Fruit fly (Drosophila melanogaster) whole organism, embryonic: ENCODE measurements around the gene r-l.

Source experiments
- Atf3 ChIP-seq: fragments of 200-800 bp; sonication (Bioruptor generic); optimal IDR thresholded peaks from 3 replicates; lab custom pipeline; 2016; ENCODE audit warnings: missing biosample characterization, missing genetic modification characterization
- CG10321 ChIP-seq: fragments of 200-800 bp; sonication (Bioruptor generic); IDR thresholded peaks from 2 replicates; pipeline ENCODE4 v1.3.6; 2022; ENCODE audit warnings: missing biosample characterization, missing genetic modification characterization
- CG10431 ChIP-seq: fragments of 200-800 bp; sonication (Bioruptor generic); optimal IDR thresholded peaks from 3 replicates; lab custom pipeline; 2018; ENCODE audit warnings: missing biosample characterization, mild to moderate bottlenecking, missing genetic modification characterization
- CG11398 ChIP-seq: fragments of 200-800 bp; sonication (Bioruptor generic); optimal IDR thresholded peaks from 2 replicates; lab custom pipeline; 2016; ENCODE audit warnings: missing biosample characterization, missing genetic modification characterization
- CG11696 ChIP-seq: fragments of 200-800 bp; sonication (Bioruptor generic); IDR thresholded peaks from 2 replicates; pipeline ENCODE4 v1.3.6; 2022; ENCODE audit warnings: missing biosample characterization, missing genetic modification characterization
- CG12071 ChIP-seq: fragments of 200-800 bp; sonication (Bioruptor generic); optimal IDR thresholded peaks from 3 replicates; lab custom pipeline; 2018; ENCODE audit warnings: missing biosample characterization, mild to moderate bottlenecking, missing genetic modification characterization
- CG1233 ChIP-seq: fragments of 200-800 bp; sonication (Bioruptor generic); optimal IDR thresholded peaks from 4 replicates; lab custom pipeline; 2018; ENCODE audit warnings: missing biosample characterization, mild to moderate bottlenecking, missing genetic modification characterization
- CG12744 ChIP-seq: fragments of 200-800 bp; sonication (Bioruptor generic); optimal IDR thresholded peaks from 2 replicates; lab custom pipeline; 2016; ENCODE audit warnings: missing biosample characterization, missing genetic modification characterization
- CG13287 ChIP-seq: fragments of 200-800 bp; sonication (Bioruptor generic); IDR thresholded peaks from 2 replicates; pipeline ENCODE4 v1.3.6; 2022; ENCODE audit warnings: missing biosample characterization, missing genetic modification characterization; ENCODE audit not compliant: partially characterized antibody
- CG13296 ChIP-seq: fragments of 200-800 bp; sonication (Bioruptor generic); optimal IDR thresholded peaks from 3 replicates; lab custom pipeline; 2018; ENCODE audit warnings: missing biosample characterization, mild to moderate bottlenecking, missing genetic modification characterization
- CG13775 ChIP-seq: fragments of 200-800 bp; sonication (Bioruptor generic); optimal IDR thresholded peaks from 3 replicates; lab custom pipeline; 2017; ENCODE audit warnings: missing biosample characterization, mild to moderate bottlenecking, missing genetic modification characterization
- CG1529 ChIP-seq: fragments of 200-800 bp; sonication (Bioruptor generic); optimal IDR thresholded peaks from 3 replicates; lab custom pipeline; 2018; ENCODE audit warnings: missing biosample characterization, missing genetic modification characterization
- CG16813 ChIP-seq: fragments of 200-800 bp; sonication (Bioruptor generic); IDR thresholded peaks from 3 replicates; pipeline ENCODE4 v1.3.6; 2022; ENCODE audit warnings: missing biosample characterization, missing genetic modification characterization; ENCODE audit not compliant: partially characterized antibody
- CG17829 ChIP-seq: fragments of 200-800 bp; optimal IDR thresholded peaks from 2 replicates; lab custom pipeline; 2019; ENCODE audit warnings: missing biosample characterization, mild to moderate bottlenecking, missing genetic modification characterization, moderate library complexity
- CG2199 ChIP-seq: fragments of 200-800 bp; sonication (Bioruptor generic); IDR thresholded peaks from 3 replicates; pipeline ENCODE4 v1.3.6; 2022; ENCODE audit warnings: missing biosample characterization, missing genetic modification characterization
- CG4730 ChIP-seq: fragments of 200-800 bp; sonication (Bioruptor generic); IDR thresholded peaks from 2 replicates; pipeline ENCODE4 v1.3.6; 2022; ENCODE audit warnings: missing biosample characterization, missing genetic modification characterization
- CG4854 ChIP-seq: fragments of 200-800 bp; sonication (Bioruptor generic); optimal IDR thresholded peaks from 2 replicates; lab custom pipeline; 2016; ENCODE audit warnings: missing biosample characterization, missing genetic modification characterization, inconsistent platforms
- CG6254 ChIP-seq: fragments of 200-800 bp; sonication (Bioruptor generic); optimal IDR thresholded peaks from 3 replicates; lab custom pipeline; 2017; ENCODE audit warnings: mild to moderate bottlenecking, missing biosample characterization, missing genetic modification reagents, missing genetic modification characterization
- CG7928 ChIP-seq: fragments of 200-800 bp; sonication (Bioruptor generic); optimal IDR thresholded peaks from 2 replicates; lab custom pipeline; 2017; ENCODE audit warnings: missing biosample characterization, mild to moderate bottlenecking, missing genetic modification characterization
- CG8388 ChIP-seq: fragments of 200-800 bp; sonication (Bioruptor generic); optimal IDR thresholded peaks from 2 replicates; lab custom pipeline; 2019; ENCODE audit warnings: missing biosample characterization, mild to moderate bottlenecking, missing genetic modification characterization, moderate library complexity
- CG8765 ChIP-seq: fragments of 200-800 bp; sonication (Bioruptor generic); IDR thresholded peaks from 2 replicates; pipeline ENCODE4 v1.3.6; 2022; ENCODE audit warnings: missing biosample characterization, missing genetic modification characterization
- CG9876 ChIP-seq: fragments of 200-800 bp; sonication (Bioruptor generic); optimal IDR thresholded peaks from 2 replicates; lab custom pipeline; 2016; ENCODE audit warnings: missing biosample characterization, missing genetic modification characterization
- Ets97D ChIP-seq: fragments of 200-800 bp; sonication (Bioruptor generic); optimal IDR thresholded peaks from 3 replicates; lab custom pipeline; 2016; ENCODE audit warnings: missing biosample characterization, missing genetic modification characterization
- Fer2 ChIP-seq: fragments of 200-800 bp; sonication (Bioruptor generic); optimal IDR thresholded peaks from 2 replicates; lab custom pipeline; 2018; ENCODE audit warnings: missing biosample characterization, mild to moderate bottlenecking, missing genetic modification characterization, moderate library complexity
- HLH4C ChIP-seq: fragments of 200-800 bp; sonication (Bioruptor generic); IDR thresholded peaks from 3 replicates; pipeline ENCODE4 v1.3.6; 2022; ENCODE audit warnings: missing biosample characterization, missing genetic modification characterization; ENCODE audit not compliant: partially characterized antibody
- Nf-YC ChIP-seq: fragments of 200-800 bp; optimal IDR thresholded peaks from 3 replicates; lab custom pipeline; 2019; ENCODE audit warnings: missing biosample characterization, mild to moderate bottlenecking, missing genetic modification characterization, moderate library complexity
- Oaz ChIP-seq: fragments of 200-800 bp; sonication (Bioruptor generic); IDR thresholded peaks from 2 replicates; pipeline ENCODE4 v1.3.6; 2022; ENCODE audit warnings: missing biosample characterization, missing genetic modification characterization
- Rfx ChIP-seq: fragments of 200-800 bp; sonication (Bioruptor generic); IDR thresholded peaks from 2 replicates; pipeline ENCODE4 v1.3.6; 2022; ENCODE audit warnings: missing biosample characterization, missing genetic modification characterization
- TFAM ChIP-seq: fragments of 200-800 bp; sonication (Bioruptor generic); optimal IDR thresholded peaks from 2 replicates; lab custom pipeline; 2017; ENCODE audit warnings: missing biosample characterization, missing genetic modification characterization, inconsistent platforms
- Xbp1 ChIP-seq: fragments of 200-800 bp; sonication (Bioruptor generic); optimal IDR thresholded peaks from 3 replicates; lab custom pipeline; 2016; ENCODE audit warnings: missing biosample characterization, mild to moderate bottlenecking, missing genetic modification characterization
- Xrp1 ChIP-seq: fragments of 200-800 bp; sonication (Bioruptor generic); IDR thresholded peaks from 2 replicates; pipeline ENCODE4 v1.3.6; 2022; ENCODE audit warnings: missing biosample characterization, missing genetic modification characterization
- ab ChIP-seq: fragments of 200-800 bp; sonication (Bioruptor generic); optimal IDR thresholded peaks from 2 replicates; lab custom pipeline; 2016; ENCODE audit warnings: missing biosample characterization, missing genetic modification characterization
- ara ChIP-seq: fragments of 200-800 bp; sonication (Bioruptor generic); IDR thresholded peaks from 2 replicates; pipeline ENCODE4 v1.3.6; 2022; ENCODE audit warnings: missing biosample characterization, missing genetic modification characterization
- ash1 ChIP-seq: fragments of 200-800 bp; sonication (Bioruptor generic); optimal IDR thresholded peaks from 2 replicates; lab custom pipeline; 2018; ENCODE audit warnings: missing biosample characterization, mild to moderate bottlenecking, missing genetic modification characterization
- bowl ChIP-seq: fragments of 200-800 bp; sonication (Bioruptor generic); IDR thresholded peaks from 2 replicates; pipeline ENCODE4 v1.3.6; 2022; ENCODE audit warnings: missing biosample characterization, missing genetic modification characterization
- crc ChIP-seq: fragments of 200-800 bp; sonication (Bioruptor generic); optimal IDR thresholded peaks from 2 replicates; lab custom pipeline; 2016; ENCODE audit warnings: missing biosample characterization, missing genetic modification characterization
- danr ChIP-seq: fragments of 200-800 bp; sonication (Bioruptor generic); IDR thresholded peaks from 2 replicates; pipeline ENCODE4 v1.3.6; 2022; ENCODE audit warnings: missing biosample characterization, missing genetic modification characterization
- gfzf ChIP-seq: fragments of 200-800 bp; sonication (Bioruptor generic); optimal IDR thresholded peaks from 2 replicates; lab custom pipeline; 2016; ENCODE audit warnings: missing biosample characterization, mild to moderate bottlenecking, missing genetic modification characterization, moderate library complexity
- gro ChIP-seq: fragments of 200-800 bp; sonication (Bioruptor generic); optimal IDR thresholded peaks from 2 replicates; lab custom pipeline; 2016; ENCODE audit warnings: missing biosample characterization, missing genetic modification characterization
- jumu ChIP-seq: fragments of 200-800 bp; sonication (Bioruptor generic); optimal IDR thresholded peaks from 3 replicates; lab custom pipeline; 2016; ENCODE audit warnings: missing biosample characterization, missing genetic modification characterization
- p53 ChIP-seq: fragments of 200-800 bp; sonication (Bioruptor generic); optimal IDR thresholded peaks from 2 replicates; lab custom pipeline; 2016; ENCODE audit warnings: missing biosample characterization, missing genetic modification characterization
- pan ChIP-seq, 4 experiments: fragments of >200 bp in 3 of 4; fragments of 200-800 bp in 1 of 4; sonication (Bioruptor generic) in 1 of 4; optimal IDR thresholded peaks in 3 of 4; IDR thresholded peaks in 1 of 4; 2 replicates each; pipeline versions ENCODE4 v1.3.6 to Lab custom; 2017 to 2022; ENCODE audit warnings: missing biosample characterization in 2 of 4, missing genetic modification characterization in 2 of 4, mixed read lengths in 1 of 4
- phol ChIP-seq: fragments of 200-800 bp; sonication (Bioruptor generic); optimal IDR thresholded peaks from 3 replicates; lab custom pipeline; 2018; ENCODE audit warnings: missing biosample characterization, mild to moderate bottlenecking, missing genetic modification characterization, moderate library complexity
- psq ChIP-seq: fragments of 200-800 bp; sonication (Bioruptor generic); optimal IDR thresholded peaks from 2 replicates; lab custom pipeline; 2017; ENCODE audit warnings: missing biosample characterization, missing genetic modification characterization
- sc ChIP-seq, 3 experiments: fragments of >200 bp in 2 of 3; fragments of 200-800 bp in 1 of 3; sonication (Bioruptor generic) in 1 of 3; optimal IDR thresholded peaks; 2 replicates in 2 of 3; 3 replicates in 1 of 3; lab custom pipeline; 2017; ENCODE audit warnings: mild to moderate bottlenecking in 1 of 3, missing biosample characterization in 1 of 3, missing genetic modification characterization in 1 of 3, missing genetic modification reagents in 1 of 3
- sd ChIP-seq: fragments of 200-800 bp; sonication (Bioruptor generic); optimal IDR thresholded peaks from 3 replicates; lab custom pipeline; 2018; ENCODE audit warnings: missing biosample characterization, mild to moderate bottlenecking, missing genetic modification characterization, moderate library complexity
- sna ChIP-seq: fragments of 200-800 bp; sonication (Bioruptor generic); IDR thresholded peaks from 2 replicates; pipeline ENCODE4 v1.3.6; 2022; ENCODE audit warnings: missing biosample characterization, missing genetic modification characterization; ENCODE audit not compliant: partially characterized antibody
- trh ChIP-seq: fragments of 200-800 bp; sonication (Bioruptor generic); optimal IDR thresholded peaks from 2 replicates; lab custom pipeline; 2016; ENCODE audit warnings: missing biosample characterization, missing genetic modification characterization
- unpg ChIP-seq: fragments of 200-800 bp; sonication (Bioruptor generic); optimal IDR thresholded peaks from 3 replicates; lab custom pipeline; 2018; ENCODE audit warnings: missing biosample characterization, mild to moderate bottlenecking, missing genetic modification characterization, moderate library complexity

The r-l gene

DNA sequence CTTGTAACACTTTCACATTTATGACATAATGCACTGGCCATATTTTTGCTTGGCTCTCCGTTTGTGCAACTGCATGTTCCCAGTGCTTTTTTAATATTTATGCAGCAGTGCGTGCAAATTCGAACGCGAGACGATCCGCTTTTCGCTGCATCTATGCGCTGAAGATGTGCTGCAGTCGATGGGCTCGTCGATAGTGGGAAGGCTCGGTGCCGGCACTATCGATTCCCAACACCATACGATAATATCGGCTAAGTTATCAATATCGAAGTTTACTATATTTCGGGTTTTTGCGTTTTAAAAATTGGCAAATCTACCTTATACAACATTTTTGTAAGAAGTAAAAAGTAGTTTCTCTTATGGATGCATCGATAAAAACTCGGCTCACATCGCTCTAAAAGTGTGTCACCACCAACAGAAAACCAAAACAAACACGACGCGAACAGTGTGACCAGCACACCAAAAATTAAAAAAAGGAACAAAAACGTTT is 24.6 kb upstream of the r-l start, which contains the start of gene RhoGAP93B (continued):
- TF ChIP-seq CG13775 (GFP tag; lab: Kevin White, UChicago) (peak; percentile 90), CG13296 (GFP tag; lab: Kevin White, UChicago) (peak; percentile 64), CG11696 (GFP tag; lab: Robert Waterston, UW) (peak; percentile 44; the same call in 1 of the 2 replicates), trh (GFP tag; lab: Kevin White, UChicago) (peak; percentile 79), Nf-YC (tag; lab: Kevin White, UChicago) (peak; percentile 77), sd (tag; lab: Kevin White, UChicago) (no peak), pan (optimal IDR thresholded peaks at IDR 0.05; lab: Kevin White, UChicago) (no peak), pan (GFP tag; optimal IDR thresholded peaks at IDR 0.05 in 1 of 2, IDR thresholded peaks at IDR 0.05 in 1 of 2) (peak in 1 of 2 experiments; percentile 82), CG4730 (GFP tag; lab: Robert Waterston, UW) (peak; percentile 81), Fer2 (peak; percentile 82), TFAM (GFP tag; lab: Kevin White, UChicago) (peak; percentile 37), ara (GFP tag; lab: Robert Waterston, UW) (peak; percentile 87), p53 (peak; percentile 56), Xbp1 (GFP tag; lab: Kevin White, UChicago) (peak; percentile 84), bowl (peak; percentile 88), CG11398 (GFP tag; lab: Kevin White, UChicago) (peak; percentile 83), CG1233 (peak; percentile 69), CG7928 (GFP tag; lab: Kevin White, UChicago) (peak; percentile 44), Xrp1 (GFP tag; lab: Robert Waterston, UW) (peak; percentile 92), jumu (peak; percentile 92), crc (peak; percentile 74), CG12744 (GFP tag; lab: Kevin White, UChicago) (peak; percentile 74), CG10321 (GFP tag; lab: Robert Waterston, UW) (peak; percentile 27; the same call in 1 of the 2 replicates), Oaz (peak; percentile 87), sc (optimal IDR thresholded peaks at IDR 0.05; lab: Kevin White, UChicago) (no peak), sc (GFP tag; optimal IDR thresholded peaks at IDR 0.05; lab: Kevin White, UChicago) (peak; percentile 28), CG16813 (peak; percentile 100), CG8765 (peak; percentile 94), CG9876 (peak; percentile 85), CG12071 (GFP tag; lab: Kevin White, UChicago) (no peak), CG2199 (GFP tag; lab: Robert Waterston, UW) (peak; percentile 88; the same call in 2 of the 3 replicates), Atf3 (peak; percentile 86), CG13287 (GFP tag; lab: Robert Waterston, UW) (peak; percentile 100), CG1529 (peak; percentile 42), ab (GFP tag; lab: Kevin White, UChicago) (peak; percentile 7), CG4854 (GFP tag; lab: Kevin White, UChicago) (peak; percentile 72), sna (peak; percentile 100), HLH4C (GFP tag; lab: Robert Waterston, UW) (peak; percentile 100), CG17829 (tag; lab: Kevin White, UChicago) (peak; percentile 88), CG8388 (GFP tag; lab: Kevin White, UChicago) (peak; percentile 70), phol (peak; percentile 87), ash1 (GFP tag; lab: Kevin White, UChicago) (no peak), danr (peak; percentile 69; the same call in 1 of the 2 replicates), unpg (GFP tag; lab: Kevin White, UChicago) (peak; percentile 65), Ets97D (GFP tag; lab: Kevin White, UChicago) (peak; percentile 92), psq (GFP tag; lab: Kevin White, UChicago) (peak; percentile 77), gfzf (GFP tag; lab: Kevin White, UChicago) (peak; percentile 83), gro (GFP tag; lab: Kevin White, UChicago) (peak; percentile 92), Rfx (GFP tag; lab: Robert Waterston, UW) (peak; percentile 91), CG6254 (peak; percentile 74), CG10431 (GFP tag; lab: Kevin White, UChicago) (no peak)
